Fruit fly (Drosophila melanogaster): Measurements from ENCODE around the gene CG7131.
A peak's percentile ranks its signal among the peaks of the same experiment; 100 is the strongest.

DNA sequence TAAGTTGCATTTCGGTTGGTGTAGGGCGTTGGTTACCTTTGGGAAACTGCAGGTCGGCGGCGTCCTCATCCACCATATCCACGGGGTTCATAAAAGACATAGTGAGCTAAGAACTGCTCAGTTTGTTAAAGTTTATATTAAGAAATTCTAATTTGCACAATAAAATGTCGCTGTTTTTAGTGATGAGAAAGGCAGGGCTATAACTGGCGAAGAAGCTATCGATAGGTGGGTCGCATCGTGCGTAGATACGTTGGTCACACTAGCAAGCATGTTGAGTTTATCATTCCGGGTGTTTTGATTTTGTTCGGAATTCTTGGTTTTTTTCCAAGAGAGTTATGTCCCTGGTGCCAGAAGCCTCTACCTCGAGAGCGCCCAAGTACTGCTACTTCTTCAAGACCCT is 33.3 kb downstream of the CG7131 start, which contains the start of the genes Ada2a, Polr2D, Tgs1 and moi:
- TF ChIP-seq Hr78 (GFP tag; optimal IDR thresholded peaks at IDR 0.05) (no peak), Hr83 (GFP tag; optimal IDR thresholded peaks at IDR 0.05; ENCODE audit: poor library complexity, severe bottlenecking) (peak; percentile 38), tai (GFP tag; optimal IDR thresholded peaks at IDR 0.05) (no peak)

Data from whole organism, wandering third instar larva.